Worm (Caenorhabditis elegans) whole organism, L4 larva: ENCODE measurements around the gene ZK105.14.
A peak's percentile ranks its signal among the peaks of the same experiment; 100 is the strongest.

Experiments used
- F26F4.8 ChIP-seq: fragments of 200-800 bp; sonication (Bioruptor generic); conservative IDR thresholded peaks from 2 replicates; pipeline ENCODE4 v1.3.6; 2022; ENCODE audit warnings: missing genetic modification characterization, missing compliant biosample characterization
- Y105C5A.15 ChIP-seq: fragments of 200-800 bp; sonication (Bioruptor generic); IDR thresholded peaks from 2 replicates; pipeline ENCODE4 v1.3.6; 2022; ENCODE audit warnings: missing genetic modification characterization, missing compliant biosample characterization
- Y75B8A.6 ChIP-seq: fragments of 200-800 bp; sonication (Bioruptor generic); IDR thresholded peaks from 2 replicates; pipeline ENCODE4 v1.3.6; 2022; ENCODE audit warnings: missing genetic modification reagents, missing genetic modification characterization, missing compliant biosample characterization
- aha-1 ChIP-seq: fragments of 150-350 bp; peaks from one replicate; lab custom pipeline; 2014; ENCODE audit warnings: missing biosample characterization, missing genetic modification characterization
- aly-2 ChIP-seq: sonication (generic microtip); optimal IDR thresholded peaks from 2 replicates; lab custom pipeline; 2018; ENCODE audit warnings: missing biosample characterization, missing genetic modification characterization
- ceh-20 ChIP-seq: fragments of 200-800 bp; sonication (Bioruptor generic); IDR thresholded peaks from 2 replicates; pipeline ENCODE4 v1.3.6; 2022; ENCODE audit warnings: missing genetic modification reagents, missing genetic modification characterization, missing compliant biosample characterization
- ceh-44 ChIP-seq: fragments of 200-800 bp; sonication (Bioruptor generic); IDR thresholded peaks from 2 replicates; pipeline ENCODE4 v1.3.6; 2022; ENCODE audit warnings: missing genetic modification reagents, missing genetic modification characterization, missing compliant biosample characterization
- ceh-62 ChIP-seq: sonication (generic microtip); optimal IDR thresholded peaks from 2 replicates; lab custom pipeline; 2017; ENCODE audit warnings: missing biosample characterization, missing genetic modification characterization
- ceh-82 ChIP-seq: sonication (generic microtip); optimal IDR thresholded peaks from 2 replicates; lab custom pipeline; 2017; ENCODE audit warnings: missing biosample characterization, missing genetic modification characterization
- ces-1 ChIP-seq: fragments of 150-350 bp; sonication (generic microtip); optimal IDR thresholded peaks from 4 replicates; lab custom pipeline; 2014; ENCODE audit warnings: missing biosample characterization, missing genetic modification reagents, missing genetic modification characterization
- daf-16 ChIP-seq, 3 experiments: sonication (generic microtip); optimal IDR thresholded peaks; 2 replicates each; lab custom pipeline; 2016 to 2017; ENCODE audit warnings: missing genetic modification characterization in 3 of 3, missing genetic modification reagents in 3 of 3, mild to moderate bottlenecking in 2 of 3, missing compliant biosample characterization in 2 of 3, missing biosample characterization in 1 of 3, moderate library complexity in 1 of 3
- dmd-6 ChIP-seq: fragments of 200-800 bp; sonication (Bioruptor generic); IDR thresholded peaks from 2 replicates; pipeline ENCODE4 v1.3.6; 2022; ENCODE audit warnings: missing genetic modification reagents, missing genetic modification characterization, missing compliant biosample characterization
- dpl-1 ChIP-seq: fragments of 150-350 bp; optimal IDR thresholded peaks from 2 replicates; lab custom pipeline; 2014; ENCODE audit warnings: missing biosample characterization, missing genetic modification reagents, missing genetic modification characterization
- dve-1 ChIP-seq: sonication (generic microtip); optimal IDR thresholded peaks from 2 replicates; lab custom pipeline; 2017; ENCODE audit warnings: antibody characterized with exemption, mild to moderate bottlenecking, missing genetic modification characterization, missing compliant biosample characterization; ENCODE audit not compliant: insufficient read depth
- fkh-10 ChIP-seq: fragments of 150-350 bp; optimal IDR thresholded peaks from 2 replicates; lab custom pipeline; 2014; ENCODE audit warnings: missing biosample characterization, missing genetic modification reagents, missing genetic modification characterization
- hlh-11 ChIP-seq: fragments of 200-800 bp; sonication (Bioruptor generic); optimal IDR thresholded peaks from 2 replicates; lab custom pipeline; 2018; ENCODE audit warnings: mild to moderate bottlenecking, missing genetic modification characterization, missing compliant biosample characterization
- hlh-30 ChIP-seq: sonication (generic microtip); optimal IDR thresholded peaks from 2 replicates; lab custom pipeline; 2017; ENCODE audit warnings: antibody characterized with exemption, mild to moderate bottlenecking, missing genetic modification characterization, missing compliant biosample characterization; ENCODE audit not compliant: insufficient read depth
- hmg-1.1 ChIP-seq: fragments of 200-800 bp; sonication (Bioruptor generic); IDR thresholded peaks from 2 replicates; pipeline ENCODE4 v1.3.6; 2022; ENCODE audit warnings: missing genetic modification reagents, missing genetic modification characterization, missing compliant biosample characterization
- jun-1 ChIP-seq: fragments of 150-350 bp; optimal IDR thresholded peaks from 2 replicates; lab custom pipeline; 2014; ENCODE audit warnings: missing biosample characterization, missing genetic modification reagents, missing genetic modification characterization
- lim-7 ChIP-seq: fragments of 200-800 bp; sonication (Bioruptor generic); IDR thresholded peaks from 2 replicates; pipeline ENCODE4 v1.3.6; 2022; ENCODE audit warnings: missing genetic modification characterization, missing compliant biosample characterization
- lin-1 ChIP-seq: fragments of 200-800 bp; sonication (Bioruptor generic); IDR thresholded peaks from 2 replicates; pipeline ENCODE4 v1.3.6; 2022; ENCODE audit warnings: missing genetic modification reagents, missing genetic modification characterization, missing compliant biosample characterization
- lin-13 ChIP-seq: fragments of 150-350 bp; optimal IDR thresholded peaks from 2 replicates; lab custom pipeline; 2014; ENCODE audit warnings: missing biosample characterization, missing genetic modification reagents, missing genetic modification characterization
- lin-29 ChIP-seq: fragments of 200-800 bp; sonication (Bioruptor generic); IDR thresholded peaks from 2 replicates; pipeline ENCODE4 v1.3.6; 2022; ENCODE audit warnings: missing genetic modification reagents, missing genetic modification characterization, missing compliant biosample characterization
- lin-38 ChIP-seq: fragments of 200-800 bp; sonication (Bioruptor generic); IDR thresholded peaks from 2 replicates; pipeline ENCODE4 v1.3.6; 2022; ENCODE audit warnings: missing genetic modification reagents, missing genetic modification characterization, missing compliant biosample characterization
- lin-39 ChIP-seq: fragments of 150-350 bp; optimal IDR thresholded peaks from 2 replicates; lab custom pipeline; 2014; ENCODE audit warnings: missing biosample characterization, missing genetic modification reagents, missing genetic modification characterization
- lsy-2 ChIP-seq, 2 experiments: fragments of 150-350 bp in 1 of 2; sonication (generic microtip) in 1 of 2; optimal IDR thresholded peaks; 2 replicates each; lab custom pipeline; 2014 to 2017; ENCODE audit warnings: missing biosample characterization in 2 of 2, missing genetic modification characterization in 2 of 2
- madf-5 ChIP-seq, 2 experiments: fragments of 200-800 bp; sonication (Bioruptor generic); IDR thresholded peaks; 2 replicates each; pipeline ENCODE4 v1.3.6; 2022; ENCODE audit warnings: missing compliant biosample characterization in 2 of 2, missing genetic modification characterization in 2 of 2
- mdl-1 ChIP-seq, 2 experiments: fragments of 150-350 bp in 1 of 2; sonication (generic microtip) in 1 of 2; optimal IDR thresholded peaks; 2 replicates each; lab custom pipeline; 2014 to 2017; ENCODE audit warnings: missing biosample characterization in 2 of 2, missing genetic modification characterization in 2 of 2
- mdt-29 ChIP-seq: fragments of 200-800 bp; sonication (Bioruptor generic); IDR thresholded peaks from 2 replicates; pipeline ENCODE4 v1.3.6; 2022; ENCODE audit warnings: missing genetic modification reagents, missing genetic modification characterization, missing compliant biosample characterization
- mep-1 ChIP-seq: fragments of 150-350 bp; sonication (generic microtip); optimal IDR thresholded peaks from 3 replicates; lab custom pipeline; 2014; ENCODE audit warnings: missing biosample characterization, missing genetic modification characterization
- mes-2 ChIP-seq: sonication (generic microtip); optimal IDR thresholded peaks from 2 replicates; lab custom pipeline; 2016; ENCODE audit warnings: missing genotype, mild to moderate bottlenecking, missing genetic modification characterization, missing compliant biosample characterization; ENCODE audit not compliant: poor library complexity, severe bottlenecking
- nhr-11 ChIP-seq: fragments of 150-350 bp; optimal IDR thresholded peaks from 2 replicates; lab custom pipeline; 2014; ENCODE audit warnings: missing biosample characterization, missing genetic modification characterization
- nhr-111 ChIP-seq: fragments of 200-800 bp; sonication (Bioruptor generic); optimal IDR thresholded peaks from 2 replicates; lab custom pipeline; 2018; ENCODE audit warnings: mild to moderate bottlenecking, missing genetic modification characterization, missing compliant biosample characterization
- nhr-25 ChIP-seq: sonication (generic microtip); optimal IDR thresholded peaks from 2 replicates; lab custom pipeline; 2017; ENCODE audit warnings: missing genetic modification characterization, mild to moderate bottlenecking, missing compliant biosample characterization, antibody characterized with exemption, moderate library complexity, borderline replicate concordance; ENCODE audit not compliant: insufficient read depth
- nhr-28 ChIP-seq: fragments of 150-350 bp; optimal IDR thresholded peaks from 2 replicates; lab custom pipeline; 2014; ENCODE audit warnings: missing biosample characterization, missing genetic modification characterization
- nhr-41 ChIP-seq: fragments of 200-800 bp; sonication (Bioruptor generic); IDR thresholded peaks from 2 replicates; pipeline ENCODE4 v1.3.6; 2022; ENCODE audit warnings: missing genetic modification reagents, missing genetic modification characterization, missing compliant biosample characterization
- pha-4 ChIP-seq, 2 experiments: fragments of 150-350 bp in 1 of 2; fragments of 200-800 bp in 1 of 2; sonication (Bioruptor generic) in 1 of 2; IDR thresholded peaks in 1 of 2; optimal IDR thresholded peaks in 1 of 2; 2 replicates each; pipeline versions ENCODE4 v1.3.6 to Lab custom; 2014 to 2022; ENCODE audit warnings: missing genetic modification characterization in 2 of 2, missing genetic modification reagents in 2 of 2, missing biosample characterization in 1 of 2, missing compliant biosample characterization in 1 of 2
- pqm-1 ChIP-seq: sonication (generic microtip); optimal IDR thresholded peaks from 2 replicates; lab custom pipeline; 2017; ENCODE audit warnings: missing biosample characterization, missing genetic modification characterization
- rbr-2 ChIP-seq: sonication (generic microtip); optimal IDR thresholded peaks from 2 replicates; lab custom pipeline; 2016; ENCODE audit warnings: missing genotype, missing genetic modification characterization, missing compliant biosample characterization
- snpc-1.2 ChIP-seq: fragments of 200-800 bp; sonication (Bioruptor generic); IDR thresholded peaks from 2 replicates; pipeline ENCODE4 v1.3.6; 2022; ENCODE audit warnings: missing genetic modification reagents, missing genetic modification characterization, missing compliant biosample characterization
- unc-62 ChIP-seq, 3 experiments: fragments of 150-350 bp in 1 of 3; sonication (generic microtip); optimal IDR thresholded peaks in 2 of 3; peaks in 1 of 3; 1 replicate in 1 of 3; 2 replicates in 2 of 3; lab custom pipeline; 2014 to 2017; ENCODE audit warnings: missing biosample characterization in 3 of 3, missing genetic modification characterization in 3 of 3, missing genetic modification reagents in 3 of 3, missing genotype in 1 of 3
- vab-7 ChIP-seq: fragments of 200-800 bp; sonication (Bioruptor generic); IDR thresholded peaks from 2 replicates; pipeline ENCODE4 v1.3.6; 2022; ENCODE audit warnings: missing genetic modification reagents, missing genetic modification characterization, missing compliant biosample characterization
- zfp-2 ChIP-seq: sonication (generic microtip); optimal IDR thresholded peaks from 2 replicates; lab custom pipeline; 2016; ENCODE audit warnings: mild to moderate bottlenecking, missing genetic modification characterization, missing compliant biosample characterization
- zip-11 ChIP-seq: fragments of 200-800 bp; sonication (Bioruptor generic); IDR thresholded peaks from 2 replicates; pipeline ENCODE4 v1.3.6; 2022; ENCODE audit warnings: missing genetic modification characterization, missing compliant biosample characterization

Gene ZK105.14

DNA sequence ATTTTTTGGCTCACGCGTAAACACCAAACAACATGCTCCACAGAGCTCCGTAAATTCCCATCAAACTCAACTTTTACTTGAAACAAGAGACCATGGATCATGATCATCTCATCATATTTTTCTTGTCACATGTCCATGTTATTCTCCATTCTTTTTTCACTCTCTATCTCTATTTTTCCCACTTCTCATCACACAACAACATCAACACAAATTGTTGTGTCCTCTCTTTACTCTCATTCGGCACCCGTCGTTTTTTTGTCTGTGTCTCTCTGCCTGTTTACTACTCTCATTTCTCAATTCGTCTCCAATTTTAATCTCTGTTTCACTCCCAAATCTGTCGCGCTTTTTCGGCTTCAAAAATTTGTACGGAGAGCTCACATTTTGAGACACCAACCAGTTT, 37.4 kb upstream of the ZK105.14 start:
- TF ChIP-seq lsy-2 (tag; optimal IDR thresholded peaks at IDR 0.05; lab: Kevin White, UChicago) (peak in 1 of 2 experiments; percentile 52), daf-16 (GFP tag; optimal IDR thresholded peaks at IDR 0.05; lab: Kevin White, UChicago) (peak in 1 of 2 experiments; percentile 92), daf-16 (tag; optimal IDR thresholded peaks at IDR 0.05; lab: Kevin White, UChicago) (peak; percentile 87), hmg-1.1 (GFP tag; lab: Robert Waterston, UW) (0 out of 2 replicates have a peak, but pooled peaks have one; percentile 37), fkh-10 (peak; percentile 2), dpl-1 (peak; percentile 17), lim-7 (GFP tag; lab: Robert Waterston, UW) (no peak), unc-62 (GFP tag; optimal IDR thresholded peaks at IDR 0.05 in 1 of 2; lab: Kevin White, UChicago) (peak in 1 of 2 experiments; percentile 99), unc-62 (tag; optimal IDR thresholded peaks at IDR 0.05; lab: Kevin White, UChicago) (no peak), madf-5 (GFP tag; IDR thresholded peaks at IDR 0.05; lab: Robert Waterston, UW) (no peak), jun-1 (tag; lab: Kevin White, UChicago) (no peak), nhr-11 (tag; lab: Kevin White, UChicago) (peak; percentile 78), nhr-28 (tag; lab: Kevin White, UChicago) (peak; percentile 76), nhr-25 (tag; lab: Kevin White, UChicago) (no peak), dmd-6 (GFP tag; lab: Robert Waterston, UW) (peak; percentile 57), Y75B8A.6 (GFP tag; lab: Robert Waterston, UW) (no peak), rbr-2 (peak; percentile 52), mep-1 (tag; lab: Kevin White, UChicago) (peak; percentile 63), dve-1 (tag; lab: Kevin White, UChicago) (peak; percentile 41), mdl-1 (tag; optimal IDR thresholded peaks at IDR 0.05; lab: Kevin White, UChicago) (peak in 1 of 2 experiments; percentile 86), zfp-2 (no peak), hlh-30 (tag; lab: Kevin White, UChicago) (peak; percentile 82), aha-1 (tag; lab: Kevin White, UChicago) (peak; percentile 92), hlh-11 (tag; lab: Kevin White, UChicago) (peak; percentile 61), ceh-20 (GFP tag; lab: Robert Waterston, UW) (peak; percentile 57; the same call in 1 of the 2 replicates)

DNA sequence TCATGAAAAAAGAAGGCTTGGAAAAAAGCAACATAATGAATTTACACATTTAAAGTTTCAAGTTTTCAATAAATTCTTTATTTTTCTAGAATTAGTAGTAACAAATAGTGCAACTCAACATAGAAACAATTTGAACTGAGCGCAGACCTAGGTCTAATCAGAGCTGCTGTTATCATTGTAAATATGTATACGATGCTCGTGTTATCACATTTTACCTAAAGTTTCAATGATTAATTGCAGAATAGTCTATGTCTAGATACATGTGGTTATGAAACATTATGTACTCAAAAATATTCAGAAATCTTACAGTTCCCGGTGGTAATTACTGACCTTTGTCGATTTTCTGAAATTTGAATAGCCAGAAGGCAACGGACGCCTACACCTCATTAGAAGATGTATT, 34.1 kb upstream of the ZK105.14 start:
- no peak for TF ChIP-seq ces-1 (GFP tag; lab: Kevin White, UChicago)
- TF ChIP-seq daf-16 (GFP tag; optimal IDR thresholded peaks at IDR 0.05; lab: Kevin White, UChicago) = no peak
- TF ChIP-seq daf-16 (tag; optimal IDR thresholded peaks at IDR 0.05; lab: Kevin White, UChicago) = peak; percentile 56
- TF ChIP-seq pha-4 (GFP tag; IDR thresholded peaks at IDR 0.05; lab: Robert Waterston, UW) = no peak
- no peak for TF ChIP-seq pha-4 (tag; optimal IDR thresholded peaks at IDR 0.05; lab: Kevin White, UChicago)
- peak; percentile 38 for TF ChIP-seq pqm-1 (tag; lab: Kevin White, UChicago)
- no peak for TF ChIP-seq lin-1 (GFP tag; lab: Robert Waterston, UW)
- no peak for TF ChIP-seq ceh-44 (GFP tag; lab: Robert Waterston, UW)
- TF ChIP-seq lin-13 = no peak
- no peak for TF ChIP-seq nhr-111 (GFP tag; lab: Kevin White, UChicago)

DNA sequence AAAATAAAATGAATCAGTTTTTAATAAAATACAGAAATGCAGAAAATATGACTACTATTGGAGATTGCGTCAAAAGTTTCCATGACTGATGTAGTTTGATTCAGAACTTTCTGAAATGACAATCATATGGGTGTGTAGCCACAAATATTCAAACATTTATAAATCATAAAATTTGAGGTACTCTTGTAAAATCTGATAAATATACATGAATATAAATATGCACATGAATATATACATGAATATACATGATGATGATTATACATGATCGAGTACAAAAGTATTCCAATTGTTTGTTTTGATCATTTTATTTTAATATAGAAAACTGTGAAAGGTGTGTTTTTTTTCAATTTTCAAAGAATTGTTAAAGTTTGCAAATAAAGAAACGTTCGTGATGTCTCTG, 32.7 kb upstream of the ZK105.14 start, which contains the start of gene T05B11.4:
Gene T05B11.4 (minus strand): TSS at position 101 of the 400 bp plus-strand sequence.
- no peak for TF ChIP-seq ceh-82 (tag; lab: Kevin White, UChicago)
- TF ChIP-seq Y105C5A.15 (GFP tag; lab: Robert Waterston, UW) = no peak
- TF ChIP-seq mes-2 (tag; lab: Kevin White, UChicago) = no peak
- no peak for TF ChIP-seq Y75B8A.6 (GFP tag; lab: Robert Waterston, UW)
- no peak for TF ChIP-seq F26F4.8 (GFP tag; lab: Robert Waterston, UW)
- no peak for TF ChIP-seq hlh-11 (tag; lab: Kevin White, UChicago)
- no peak for TF ChIP-seq ceh-62 (tag; lab: Kevin White, UChicago)
- no peak for TF ChIP-seq zip-11 (GFP tag; lab: Robert Waterston, UW)
- no peak for TF ChIP-seq lin-38 (GFP tag; lab: Robert Waterston, UW)
- no peak for TF ChIP-seq lin-29 (GFP tag; lab: Robert Waterston, UW)
- no peak for TF ChIP-seq lin-39 (tag; lab: Kevin White, UChicago)
- TF ChIP-seq mdl-1 (tag; optimal IDR thresholded peaks at IDR 0.05; lab: Kevin White, UChicago) = no peak
- TF ChIP-seq nhr-41 (GFP tag; lab: Robert Waterston, UW) = no peak
- no peak for TF ChIP-seq nhr-28 (tag; lab: Kevin White, UChicago)
- no peak for TF ChIP-seq aly-2
- no peak for TF ChIP-seq mdt-29 (GFP tag; lab: Robert Waterston, UW)
- TF ChIP-seq snpc-1.2 (GFP tag; lab: Robert Waterston, UW) = no peak
- no peak for TF ChIP-seq vab-7 (GFP tag; lab: Robert Waterston, UW)
